Worm (Caenorhabditis elegans): ENCODE results near the gene K09D9.9.

K09D9.9 gene

ce11 chrV:4004577-4004976 lies 10.6 kb upstream of the K09D9.9 start:
- no peak for TF ChIP-seq Y79H2A.3 (GFP tag; conservative IDR thresholded peaks at IDR 0.05)
- no peak for TF ChIP-seq madf-10 (tag; optimal IDR thresholded peaks at IDR 0.05)
- TF ChIP-seq snpc-1.3 (tag; optimal IDR thresholded peaks at IDR 0.05; ENCODE audit: insufficient read depth), result no peak
- TF ChIP-seq egrh-3 (GFP tag; IDR thresholded peaks at IDR 0.05), result no peak
- no peak for TF ChIP-seq nfya-1 (tag; optimal IDR thresholded peaks at IDR 0.05; ENCODE audit: borderline replicate concordance, insufficient read depth)
- no peak for TF ChIP-seq ztf-25 (GFP tag; IDR thresholded peaks at IDR 0.05)
- TF ChIP-seq Y67H2A.10 (GFP tag; conservative IDR thresholded peaks at IDR 0.05), result no peak
- TF ChIP-seq ama-1 (optimal IDR thresholded peaks at IDR 0.05), result no peak
- no peak for TF ChIP-seq ama-1 (GFP tag; optimal IDR thresholded peaks at IDR 0.05)
- TF ChIP-seq F55B11.4 (tag; optimal IDR thresholded peaks at IDR 0.05; ENCODE audit: borderline replicate concordance, insufficient read depth), result no peak
- no peak for TF ChIP-seq ets-4 (GFP tag; optimal IDR thresholded peaks at IDR 0.05)
- TF ChIP-seq lin-26 (GFP tag; IDR thresholded peaks at IDR 0.05), result no peak
- no peak for TF ChIP-seq madf-3 (GFP tag; IDR thresholded peaks at IDR 0.05)
- TF ChIP-seq fkh-3 (tag; optimal IDR thresholded peaks at IDR 0.05), result no peak
- TF ChIP-seq snpc-4 (GFP tag; optimal IDR thresholded peaks at IDR 0.05), result no peak
- TF ChIP-seq snpc-4 (tag; optimal IDR thresholded peaks at IDR 0.05), result no peak
- no peak for TF ChIP-seq Y56A3A.18 (GFP tag; IDR thresholded peaks at IDR 0.05)
- no peak for TF ChIP-seq nhr-179 (tag; optimal IDR thresholded peaks at IDR 0.05)
- TF ChIP-seq ZK185.1 (tag; optimal IDR thresholded peaks at IDR 0.05; ENCODE audit: poor library complexity, severe bottlenecking), result no peak
- TF ChIP-seq hsf-1 (GFP tag; IDR thresholded peaks at IDR 0.05), result peak; percentile 58; the same call in 1 of the 2 replicates
- TF ChIP-seq ceh-79 (tag; optimal IDR thresholded peaks at IDR 0.05), result no peak
- TF ChIP-seq nhr-27 (tag; optimal IDR thresholded peaks at IDR 0.05), result no peak
- no peak for TF ChIP-seq ztf-22 (GFP tag; optimal IDR thresholded peaks at IDR 0.05)
- TF ChIP-seq tbp1 (GFP tag; optimal IDR thresholded peaks at IDR 0.05), result no peak
- no peak for TF ChIP-seq nhr-90 (tag; optimal IDR thresholded peaks at IDR 0.05)
- TF ChIP-seq somi-1 (GFP tag; optimal IDR thresholded peaks at IDR 0.05), result no peak
- no peak for TF ChIP-seq sptf-2 (GFP tag; optimal IDR thresholded peaks at IDR 0.05)
- TF ChIP-seq D2030.7 (GFP tag; IDR thresholded peaks at IDR 0.05), result peak; percentile 46; the same call in 1 of the 2 replicates
- TF ChIP-seq dox-1 (GFP tag; IDR thresholded peaks at IDR 0.05), result no peak
- no peak for TF ChIP-seq mes-4 (tag; optimal IDR thresholded peaks at IDR 0.05)
- TF ChIP-seq cebp-2 (GFP tag; IDR thresholded peaks at IDR 0.05), result no peak
- TF ChIP-seq gei-17 (GFP tag; optimal IDR thresholded peaks at IDR 0.05), result no peak
- TF ChIP-seq ceh-91 (GFP tag; IDR thresholded peaks at IDR 0.05), result 0 out of 2 replicates have a peak, but pooled peaks have one; percentile 17
- TF ChIP-seq snpc-1.1 (tag; optimal IDR thresholded peaks at IDR 0.05; ENCODE audit: insufficient read depth), result no peak
- TF ChIP-seq Y53F4B.3 (GFP tag; IDR thresholded peaks at IDR 0.05), result no peak
- no peak for TF ChIP-seq attf-3 (GFP tag; conservative IDR thresholded peaks at IDR 0.05)
- TF ChIP-seq C06A6.2 (GFP tag; conservative IDR thresholded peaks at IDR 0.05), result no peak
- peak; percentile 88 for TF ChIP-seq efl-1 (GFP tag; optimal IDR thresholded peaks at IDR 0.05)
- TF ChIP-seq ceh-100 (GFP tag; IDR thresholded peaks at IDR 0.05), result 0 out of 2 replicates have a peak, but pooled peaks have one; percentile 10
- TF ChIP-seq Y53G8AR.9 (GFP tag; conservative IDR thresholded peaks at IDR 0.05), result no peak
- TF ChIP-seq hmg-20 (GFP tag; IDR thresholded peaks at IDR 0.05), result no peak
- no peak for TF ChIP-seq lir-1 (GFP tag; conservative IDR thresholded peaks at IDR 0.05)
- TF ChIP-seq chd-7 (tag; optimal IDR thresholded peaks at IDR 0.05), result no peak
- TF ChIP-seq F57A8.1 (GFP tag; optimal IDR thresholded peaks at IDR 0.05), result no peak
- TF ChIP-seq T26A5.8 (tag; optimal IDR thresholded peaks at IDR 0.05), result no peak
- no peak for TF ChIP-seq ceh-40 (GFP tag; IDR thresholded peaks at IDR 0.05)
- no peak for TF ChIP-seq B0019.2 (GFP tag; conservative IDR thresholded peaks at IDR 0.05)
- TF ChIP-seq dpl-1 (GFP tag; optimal IDR thresholded peaks at IDR 0.05), result peak; percentile 62
- TF ChIP-seq nhr-120 (GFP tag; IDR thresholded peaks at IDR 0.05), result no peak
- TF ChIP-seq pha-4 (tag; optimal IDR thresholded peaks at IDR 0.05), result no peak

Data from whole organism, young adult.